Fruit fly (Drosophila melanogaster): Measurements from ENCODE around the gene CG43445.

The CG43445 gene

dm6 chr3R:17941086-17941485 lies 29.9 kb downstream of the CG43445 start (continued):
- peak; percentile 46 for TF ChIP-seq dmrt99B (tag; optimal IDR thresholded peaks at IDR 0.05)
- TF ChIP-seq Atf6 (GFP tag; IDR thresholded peaks at IDR 0.05): no peak
- TF ChIP-seq CG33557 (GFP tag; optimal IDR thresholded peaks at IDR 0.05): peak; percentile 90
- peak; percentile 52 for TF ChIP-seq CG8290 (GFP tag; optimal IDR thresholded peaks at IDR 0.05)
- peak in 1 of 2 experiments; percentile 4 for TF ChIP-seq CG8290 (tag; optimal IDR thresholded peaks at IDR 0.05)
- peak; percentile 26; the same call in 1 of the 2 replicates for TF ChIP-seq HLH3B (GFP tag; IDR thresholded peaks at IDR 0.05)
- no peak for TF ChIP-seq CG8478 (optimal IDR thresholded peaks at IDR 0.05)
- TF ChIP-seq dysf (GFP tag; IDR thresholded peaks at IDR 0.05): peak; percentile 48; the same call in 2 of the 3 replicates
- TF ChIP-seq CG15479 (GFP tag; optimal IDR thresholded peaks at IDR 0.05): peak; percentile 68
- TF ChIP-seq ttk (GFP tag; IDR thresholded peaks at IDR 0.05): peak; percentile 29; the same call in 1 of the 2 replicates
- TF ChIP-seq CG42726 (GFP tag; IDR thresholded peaks at IDR 0.05; ENCODE audit: partially characterized antibody): no peak
- TF ChIP-seq CoRest (tag; optimal IDR thresholded peaks at IDR 0.05): peak; percentile 76
- TF ChIP-seq CG31365 (tag; optimal IDR thresholded peaks at IDR 0.05): no peak
- TF ChIP-seq otp (GFP tag; IDR thresholded peaks at IDR 0.05): peak; percentile 82
- no peak for TF ChIP-seq CG16813 (GFP tag; IDR thresholded peaks at IDR 0.05; ENCODE audit: partially characterized antibody)
- peak; percentile 78 for TF ChIP-seq CG4424 (GFP tag; optimal IDR thresholded peaks at IDR 0.05)
- TF ChIP-seq Atf-2 (GFP tag; optimal IDR thresholded peaks at IDR 0.05): peak; percentile 20
- peak; percentile 67 for TF ChIP-seq Hr3 (GFP tag; optimal IDR thresholded peaks at IDR 0.05)
- TF ChIP-seq CG7987 (GFP tag; optimal IDR thresholded peaks at IDR 0.05): no peak
- TF ChIP-seq yki (optimal IDR thresholded peaks at IDR 0.05): no peak
- TF ChIP-seq chn (GFP tag; optimal IDR thresholded peaks at IDR 0.05): peak; percentile 71
- 0 out of 3 replicates have a peak, but pooled peaks have one; percentile 38 for TF ChIP-seq CG11093 (GFP tag; IDR thresholded peaks at IDR 0.05)
- peak; percentile 61 for TF ChIP-seq CG7745 (tag; optimal IDR thresholded peaks at IDR 0.05)
- no peak for TF ChIP-seq fru (optimal IDR thresholded peaks at IDR 0.05)
- peak; percentile 75 for TF ChIP-seq Med (GFP tag)
- TF ChIP-seq CG11723 (GFP tag; optimal IDR thresholded peaks at IDR 0.05): peak; percentile 18
- peak; percentile 58 for TF ChIP-seq bcd (GFP tag; optimal IDR thresholded peaks at IDR 0.05)
- 0 out of 3 replicates have a peak, but pooled peaks have one; percentile 21 for TF ChIP-seq CG11695 (GFP tag; IDR thresholded peaks at IDR 0.05)
- TF ChIP-seq CG4328 (GFP tag; optimal IDR thresholded peaks at IDR 0.05): no peak
- TF ChIP-seq scrt (GFP tag; optimal IDR thresholded peaks at IDR 0.05): peak; percentile 5
- peak; percentile 26 for TF ChIP-seq CG15269 (tag; optimal IDR thresholded peaks at IDR 0.05)
- TF ChIP-seq org-1 (GFP tag; optimal IDR thresholded peaks at IDR 0.05): peak; percentile 54
- TF ChIP-seq HLHmδ (GFP tag; optimal IDR thresholded peaks at IDR 0.05): peak; percentile 65
- TF ChIP-seq Fer3 (tag; optimal IDR thresholded peaks at IDR 0.05): peak; percentile 23
- peak; percentile 22 for TF ChIP-seq Fer1 (GFP tag; optimal IDR thresholded peaks at IDR 0.05)
- peak; percentile 4 for TF ChIP-seq oc (tag; optimal IDR thresholded peaks at IDR 0.05)
- TF ChIP-seq crc (GFP tag; optimal IDR thresholded peaks at IDR 0.05): no peak
- TF ChIP-seq Taf1 (GFP tag; IDR thresholded peaks at IDR 0.05): peak; percentile 33; the same call in 1 of the 2 replicates
- TF ChIP-seq maf-S (GFP tag; optimal IDR thresholded peaks at IDR 0.05): no peak
- TF ChIP-seq CG6254 (GFP tag; optimal IDR thresholded peaks at IDR 0.05): peak; percentile 68
- peak; percentile 45; the same call in 1 of the 2 replicates for TF ChIP-seq esg (GFP tag; conservative IDR thresholded peaks at IDR 0.05)
- peak; percentile 47 for TF ChIP-seq trem (tag; optimal IDR thresholded peaks at IDR 0.05)
- TF ChIP-seq lab (GFP tag; optimal IDR thresholded peaks at IDR 0.05): peak; percentile 35
- peak; percentile 63 for TF ChIP-seq CG2678 (tag; optimal IDR thresholded peaks at IDR 0.05)
- TF ChIP-seq Kr (GFP tag; optimal IDR thresholded peaks at IDR 0.05): peak; percentile 56
- no peak for TF ChIP-seq CG15514 (GFP tag; optimal IDR thresholded peaks at IDR 0.05)
- TF ChIP-seq Stat92E (GFP tag; optimal IDR thresholded peaks at IDR 0.05): peak in 1 of 3 experiments; percentile 38
- peak; percentile 29 for TF ChIP-seq odd (GFP tag; optimal IDR thresholded peaks at IDR 0.05)
- TF ChIP-seq CG12104 (GFP tag; optimal IDR thresholded peaks at IDR 0.05): peak; percentile 56
- TF ChIP-seq CG9727 (GFP tag; optimal IDR thresholded peaks at IDR 0.05): peak; percentile 94
- no peak for TF ChIP-seq CG17912 (GFP tag; optimal IDR thresholded peaks at IDR 0.05)

Measured in whole organism, embryonic.